Fruit fly (Drosophila melanogaster) whole organism, adult: ENCODE data around the gene CG13659.

Experiments used
- CG11617 ChIP-seq: fragments of 200-800 bp; sonication (Bioruptor generic); optimal IDR thresholded peaks from 2 replicates; lab custom pipeline; 2017; ENCODE audit warnings: mild to moderate bottlenecking, missing biosample characterization, missing genetic modification reagents, missing genetic modification characterization
- CG12768 ChIP-seq: fragments of 200-800 bp; sonication (Bioruptor generic); optimal IDR thresholded peaks from 2 replicates; lab custom pipeline; 2017; ENCODE audit warnings: missing biosample characterization, missing genetic modification characterization, mild to moderate bottlenecking, moderate library complexity, missing genetic modification reagents
- CG14711 ChIP-seq: fragments of 200-800 bp; sonication (Bioruptor generic); optimal IDR thresholded peaks from 2 replicates; lab custom pipeline; 2018; ENCODE audit warnings: missing biosample characterization, mild to moderate bottlenecking, missing genetic modification characterization, moderate library complexity
- CG1620 ChIP-seq: fragments of 200-800 bp; sonication (Bioruptor generic); optimal IDR thresholded peaks from 2 replicates; lab custom pipeline; 2016; ENCODE audit warnings: missing biosample characterization, missing genetic modification characterization
- CG33017 ChIP-seq: fragments of 200-800 bp; sonication (Bioruptor generic); optimal IDR thresholded peaks from 2 replicates; lab custom pipeline; 2018; ENCODE audit warnings: missing biosample characterization, mild to moderate bottlenecking, missing genetic modification characterization, moderate library complexity
- CG5204 ChIP-seq: fragments of 200-800 bp; sonication (Bioruptor generic); optimal IDR thresholded peaks from 2 replicates; lab custom pipeline; 2016; ENCODE audit warnings: missing biosample characterization, missing genetic modification characterization
- CG7045 ChIP-seq: fragments of 200-800 bp; sonication (Bioruptor generic); optimal IDR thresholded peaks from 2 replicates; lab custom pipeline; 2017; ENCODE audit warnings: missing biosample characterization, mild to moderate bottlenecking, missing genetic modification characterization
- CG7101 ChIP-seq: fragments of 200-800 bp; sonication (Bioruptor generic); optimal IDR thresholded peaks from 2 replicates; lab custom pipeline; 2018; ENCODE audit warnings: missing biosample characterization, mild to moderate bottlenecking, missing genetic modification characterization, moderate library complexity
- Clk ChIP-seq: fragments of 200-800 bp; sonication (Bioruptor generic); optimal IDR thresholded peaks from 2 replicates; lab custom pipeline; 2017; ENCODE audit warnings: missing biosample characterization, missing genetic modification characterization
- Crg-1 ChIP-seq: fragments of 200-800 bp; sonication (Bioruptor generic); optimal IDR thresholded peaks from 2 replicates; lab custom pipeline; 2016; ENCODE audit warnings: missing biosample characterization, missing genetic modification characterization
- Hr96 ChIP-seq: fragments of 200-800 bp; sonication (Bioruptor generic); optimal IDR thresholded peaks from 2 replicates; lab custom pipeline; 2016; ENCODE audit warnings: missing biosample characterization, missing genetic modification characterization
- Mnt ChIP-seq: fragments of 200-800 bp; sonication (Bioruptor generic); optimal IDR thresholded peaks from 2 replicates; lab custom pipeline; 2016; ENCODE audit warnings: missing biosample characterization, mild to moderate bottlenecking, missing genetic modification characterization
- bab1 ChIP-seq: fragments of 200-800 bp; sonication (Bioruptor generic); optimal IDR thresholded peaks from 3 replicates; lab custom pipeline; 2019; ENCODE audit warnings: missing biosample characterization, mild to moderate bottlenecking, missing genetic modification characterization, moderate library complexity
- cic ChIP-seq: fragments of 200-800 bp; sonication (Bioruptor generic); optimal IDR thresholded peaks from 2 replicates; lab custom pipeline; 2017; ENCODE audit warnings: missing biosample characterization, mild to moderate bottlenecking, missing genetic modification characterization, moderate library complexity
- cnc ChIP-seq, 2 experiments: fragments of >200 bp; optimal IDR thresholded peaks; 2 replicates each; lab custom pipeline; 2017
- kay ChIP-seq: fragments of 200-800 bp; sonication (Bioruptor generic); peaks from one replicate; lab custom pipeline; 2016; ENCODE audit warnings: missing biosample characterization, missing genetic modification characterization, borderline replicate concordance
- ovo ChIP-seq: fragments of 200-800 bp; sonication (Bioruptor generic); optimal IDR thresholded peaks from 2 replicates; lab custom pipeline; 2016; ENCODE audit warnings: missing biosample characterization, missing genetic modification characterization
- pad ChIP-seq: fragments of 200-800 bp; sonication (Bioruptor generic); optimal IDR thresholded peaks from 3 replicates; lab custom pipeline; 2017; ENCODE audit warnings: missing biosample characterization, missing genetic modification characterization, mild to moderate bottlenecking, moderate library complexity, missing genetic modification reagents
- tj ChIP-seq: fragments of 200-800 bp; sonication (Bioruptor generic); optimal IDR thresholded peaks from 3 replicates; lab custom pipeline; 2017; ENCODE audit warnings: missing biosample characterization, mild to moderate bottlenecking, missing genetic modification characterization, moderate library complexity
- toe ChIP-seq: fragments of 200-800 bp; sonication (Bioruptor generic); optimal IDR thresholded peaks from 2 replicates; lab custom pipeline; 2016; ENCODE audit warnings: missing biosample characterization, missing genetic modification characterization

The CG13659 gene

DNA sequence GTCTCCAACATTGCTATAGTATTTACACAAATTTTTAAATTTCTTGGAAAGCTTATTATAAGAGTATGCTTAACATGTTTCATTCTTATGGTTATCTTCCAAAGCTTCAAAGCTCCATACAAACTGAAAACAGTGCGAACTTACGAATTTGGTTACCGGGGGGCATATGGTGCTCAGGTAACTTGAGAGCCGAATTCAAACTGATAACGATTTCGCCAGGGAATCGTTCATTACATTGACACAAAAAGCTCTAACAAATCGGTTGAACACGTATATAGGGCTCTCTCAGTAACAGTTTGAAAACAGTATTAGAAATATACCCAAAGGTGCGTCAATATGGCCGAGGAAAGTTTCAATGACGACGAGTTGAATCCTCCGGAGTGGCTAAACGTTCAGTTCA, at the start of gene CG13659:
Gene CG13659, plus strand, starts transcription at position 317 of the 400 bp plus-strand sequence.
- TF ChIP-seq CG14711 (no peak), kay (GFP tag; lab: Kevin White, UChicago) (peak; percentile 46)

DNA sequence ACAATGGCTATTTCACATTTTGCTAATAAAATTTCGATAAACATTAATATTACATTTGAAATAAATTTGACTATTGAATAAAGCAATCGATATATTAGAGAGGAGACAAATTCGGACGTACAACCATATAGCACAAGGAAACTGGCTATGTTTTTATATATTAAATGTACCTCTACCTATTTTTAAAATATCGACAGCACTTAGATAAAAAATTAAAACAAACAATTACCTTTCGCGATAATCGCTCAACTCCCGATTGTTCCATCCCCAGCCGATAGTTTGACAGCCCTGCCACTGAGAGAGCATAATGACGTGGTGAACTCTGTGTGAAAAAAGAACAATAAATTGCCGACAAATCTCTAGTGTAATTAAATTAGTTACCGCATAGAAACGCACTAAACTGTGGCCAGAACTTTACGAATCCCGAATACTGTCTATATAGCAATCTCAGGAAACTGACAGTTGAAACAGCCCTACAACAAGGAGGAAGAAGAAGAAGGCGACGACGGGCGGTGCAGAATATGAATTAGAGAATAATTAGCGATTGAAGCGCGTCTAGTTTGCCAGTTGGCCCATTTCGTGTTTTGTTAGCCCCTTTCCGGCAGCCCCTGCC, 42.0 kb upstream of the CG13659 start, which contains the start of gene CG11857:
Gene CG11857, plus strand, starts transcription at position 271 of the 613 bp plus-strand sequence.
- TF ChIP-seq toe (peak; percentile 99), cic (GFP tag; lab: Kevin White, UChicago) (peak; percentile 84), CG5204 (GFP tag; lab: Kevin White, UChicago) (no peak), Crg-1 (peak; percentile 98), CG7101 (tag; lab: Kevin White, UChicago) (peak; percentile 98), tj (GFP tag; lab: Kevin White, UChicago) (peak; percentile 87), kay (GFP tag; lab: Kevin White, UChicago) (no peak), pad (GFP tag; lab: Kevin White, UChicago) (peak; percentile 89), CG12768 (GFP tag; lab: Kevin White, UChicago) (peak; percentile 98), Hr96 (GFP tag; lab: Kevin White, UChicago) (peak; percentile 98), CG1620 (peak; percentile 99), CG14711 (peak; percentile 94), CG11617 (GFP tag; lab: Kevin White, UChicago) (peak; percentile 97), CG7045 (GFP tag; lab: Kevin White, UChicago) (peak; percentile 97), ovo (GFP tag; lab: Kevin White, UChicago) (peak; percentile 94), CG33017 (tag; lab: Kevin White, UChicago) (peak; percentile 95), cnc (optimal IDR thresholded peaks at IDR 0.05; lab: Kevin White, UChicago) (no peak), Clk (GFP tag; lab: Kevin White, UChicago) (peak; percentile 98), Mnt (peak; percentile 92), bab1 (GFP tag; lab: Kevin White, UChicago) (peak; percentile 98)

DNA sequence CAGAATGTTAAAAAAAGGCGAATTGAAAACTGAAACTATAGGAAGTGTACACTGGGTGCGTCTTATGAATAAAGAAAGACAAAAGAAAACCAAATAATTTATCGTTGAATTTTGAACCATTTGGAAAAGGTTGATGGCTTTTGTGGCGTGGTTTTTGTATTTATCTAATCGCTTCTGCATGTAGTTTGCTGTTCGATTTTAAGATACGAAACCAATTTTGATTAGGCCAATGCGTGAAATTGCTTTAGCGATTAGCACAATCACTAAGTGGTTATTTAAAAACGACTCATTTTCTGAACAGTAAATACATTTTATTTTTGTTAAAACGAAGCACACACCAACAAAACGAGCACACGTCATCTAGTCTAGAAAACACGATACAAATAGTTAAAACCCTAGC, 40.0 kb upstream of the CG13659 start:
- TF ChIP-seq tj (GFP tag; lab: Kevin White, UChicago) (no peak), cic (GFP tag; lab: Kevin White, UChicago) (peak; percentile 16)

DNA sequence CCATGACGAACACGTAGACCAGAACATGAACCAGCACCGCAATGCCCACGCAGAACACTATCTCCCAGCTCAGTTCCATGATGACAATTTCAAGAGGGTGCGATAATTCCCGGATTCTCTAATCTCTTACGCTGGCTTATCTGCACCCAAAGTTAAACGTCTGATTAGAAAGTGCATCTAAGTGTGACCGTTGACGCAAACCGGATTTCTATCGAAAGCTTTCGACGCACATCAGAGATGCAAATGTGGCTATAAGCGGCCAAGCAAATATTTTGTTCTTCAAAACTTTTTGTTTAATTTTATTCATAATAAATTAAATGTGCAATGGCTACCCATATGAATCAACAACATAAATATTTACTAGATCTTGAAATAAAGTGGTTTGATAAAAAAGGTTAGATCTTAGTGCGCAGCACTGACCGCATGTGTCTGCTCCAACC, 38.3 kb upstream of the CG13659 start, which contains the start of the genes Kdsr and CG11858:
Gene Kdsr, minus strand, starts transcription at position 177 of the 440 bp plus-strand sequence.
Gene CG11858, plus strand, starts transcription at position 420 of the 440 bp plus-strand sequence.
- no peak for TF ChIP-seq toe
- peak; percentile 83 for TF ChIP-seq Mnt
- TF ChIP-seq Clk (GFP tag; lab: Kevin White, UChicago): peak; percentile 40
- TF ChIP-seq kay (GFP tag; lab: Kevin White, UChicago): no peak
- peak; percentile 42 for TF ChIP-seq CG7045 (GFP tag; lab: Kevin White, UChicago)
- no peak for TF ChIP-seq CG5204 (GFP tag; lab: Kevin White, UChicago)
- peak; percentile 44 for TF ChIP-seq pad (GFP tag; lab: Kevin White, UChicago)
- TF ChIP-seq Hr96 (GFP tag; lab: Kevin White, UChicago): no peak
- peak; percentile 27 for TF ChIP-seq Crg-1
- TF ChIP-seq ovo (GFP tag; lab: Kevin White, UChicago): peak; percentile 24
- peak; percentile 64 for TF ChIP-seq CG11617 (GFP tag; lab: Kevin White, UChicago)
- TF ChIP-seq CG14711: peak; percentile 74
- TF ChIP-seq bab1 (GFP tag; lab: Kevin White, UChicago): peak; percentile 84
- TF ChIP-seq CG33017 (tag; lab: Kevin White, UChicago): peak; percentile 48
- TF ChIP-seq tj (GFP tag; lab: Kevin White, UChicago): peak; percentile 39
- TF ChIP-seq CG1620: peak; percentile 58
- TF ChIP-seq CG12768 (GFP tag; lab: Kevin White, UChicago): peak; percentile 66
- TF ChIP-seq cic (GFP tag; lab: Kevin White, UChicago): peak; percentile 75
- TF ChIP-seq cnc (optimal IDR thresholded peaks at IDR 0.05; lab: Kevin White, UChicago): no peak
- TF ChIP-seq CG7101 (tag; lab: Kevin White, UChicago): peak; percentile 81

DNA sequence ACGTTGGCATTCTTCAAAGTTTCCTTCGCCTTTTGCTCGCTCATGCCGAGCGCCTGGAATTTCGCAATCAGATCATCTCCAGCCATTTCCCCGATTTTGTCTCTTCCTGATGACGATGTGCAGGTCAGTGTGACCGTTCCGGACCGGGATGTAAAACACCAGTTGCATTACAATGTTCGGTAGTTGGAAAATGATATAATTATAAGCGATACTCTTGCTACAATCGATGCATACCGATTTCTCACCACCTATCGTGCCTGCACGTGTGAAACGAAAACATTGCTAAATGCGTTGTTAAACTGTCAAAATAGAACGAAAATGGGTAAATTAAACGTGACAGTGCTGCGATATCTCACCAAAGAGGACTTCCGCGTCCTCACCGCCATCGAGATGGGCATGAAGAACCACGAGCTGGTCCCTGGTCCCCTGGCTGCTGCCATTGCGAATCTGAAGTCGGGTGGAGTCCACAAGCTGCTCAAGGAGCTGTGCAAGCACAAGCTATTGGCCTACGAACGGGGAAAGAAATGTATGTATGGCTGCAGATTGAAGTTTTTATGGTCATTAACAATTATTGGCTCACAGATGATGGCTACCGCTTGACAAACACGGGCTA, 35.0 kb upstream of the CG13659 start, which contains the start of the genes GlnRS and RIOK2:
Gene GlnRS, minus strand, starts transcription at position 133 of the 613 bp plus-strand sequence.
Gene RIOK2, plus strand, starts transcription at position 256 of the 613 bp plus-strand sequence.
- TF ChIP-seq tj (GFP tag; lab: Kevin White, UChicago) (peak; percentile 21), CG14711 (peak; percentile 4), ovo (GFP tag; lab: Kevin White, UChicago) (no peak), bab1 (GFP tag; lab: Kevin White, UChicago) (peak; percentile 73), pad (GFP tag; lab: Kevin White, UChicago) (peak; percentile 26), CG11617 (GFP tag; lab: Kevin White, UChicago) (peak; percentile 18), cic (GFP tag; lab: Kevin White, UChicago) (peak; percentile 30), Crg-1 (peak; percentile 4), kay (GFP tag; lab: Kevin White, UChicago) (no peak), CG1620 (no peak), cnc (optimal IDR thresholded peaks at IDR 0.05; lab: Kevin White, UChicago) (no peak), Mnt (peak; percentile 100), Hr96 (GFP tag; lab: Kevin White, UChicago) (no peak), Clk (GFP tag; lab: Kevin White, UChicago) (peak; percentile 3), CG5204 (GFP tag; lab: Kevin White, UChicago) (no peak), CG12768 (GFP tag; lab: Kevin White, UChicago) (no peak), toe (no peak), CG7101 (tag; lab: Kevin White, UChicago) (peak; percentile 39), CG7045 (GFP tag; lab: Kevin White, UChicago) (no peak), CG33017 (tag; lab: Kevin White, UChicago) (no peak)
